Fruit fly (Drosophila melanogaster) whole organism, embryonic: ENCODE data around the gene CG14805.

ENCODE experiments used
- Aef1 ChIP-seq: fragments of 200-800 bp; sonication (Bioruptor generic); IDR thresholded peaks from 3 replicates; pipeline ENCODE4 v1.3.6; 2022; ENCODE audit warnings: missing biosample characterization, missing genetic modification characterization
- Atf3 ChIP-seq: fragments of 200-800 bp; sonication (Bioruptor generic); optimal IDR thresholded peaks from 3 replicates; lab custom pipeline; 2016; ENCODE audit warnings: missing biosample characterization, missing genetic modification characterization
- BEAF-32 ChIP-seq: fragments of 200-800 bp; sonication (Bioruptor generic); optimal IDR thresholded peaks from 3 replicates; lab custom pipeline; 2017; ENCODE audit warnings: missing biosample characterization, missing genetic modification characterization, mild to moderate bottlenecking, moderate library complexity, missing genetic modification reagents
- Bgb ChIP-seq: fragments of 200-800 bp; sonication (Bioruptor generic); IDR thresholded peaks from 2 replicates; pipeline ENCODE4 v1.3.6; 2022; ENCODE audit warnings: missing biosample characterization, missing genetic modification characterization; ENCODE audit not compliant: partially characterized antibody
- CG10267 ChIP-seq: fragments of 200-800 bp; sonication (Bioruptor generic); optimal IDR thresholded peaks from 2 replicates; lab custom pipeline; 2018; ENCODE audit warnings: missing biosample characterization, mild to moderate bottlenecking, missing genetic modification characterization, moderate library complexity
- CG13287 ChIP-seq: fragments of 200-800 bp; sonication (Bioruptor generic); IDR thresholded peaks from 2 replicates; pipeline ENCODE4 v1.3.6; 2022; ENCODE audit warnings: missing biosample characterization, missing genetic modification characterization; ENCODE audit not compliant: partially characterized antibody
- CG15011 ChIP-seq: fragments of 200-800 bp; sonication (Bioruptor generic); optimal IDR thresholded peaks from 3 replicates; lab custom pipeline; 2018; ENCODE audit warnings: missing biosample characterization, mild to moderate bottlenecking, missing genetic modification characterization
- CG18011 ChIP-seq: fragments of 200-800 bp; sonication (Bioruptor generic); optimal IDR thresholded peaks from 2 replicates; lab custom pipeline; 2017; ENCODE audit warnings: missing biosample characterization, missing genetic modification characterization, mild to moderate bottlenecking, moderate library complexity, missing genotype
- CG31388 ChIP-seq: fragments of 200-800 bp; sonication (Bioruptor generic); optimal IDR thresholded peaks from 2 replicates; lab custom pipeline; 2016; ENCODE audit warnings: missing biosample characterization, missing genetic modification characterization
- CG4617 ChIP-seq: fragments of 200-800 bp; sonication (Bioruptor generic); optimal IDR thresholded peaks from 3 replicates; lab custom pipeline; 2016; ENCODE audit warnings: missing biosample characterization, missing genetic modification characterization, borderline replicate concordance
- CG6791 ChIP-seq: fragments of 200-800 bp; sonication (Bioruptor generic); IDR thresholded peaks from 3 replicates; pipeline ENCODE4 v1.3.6; 2022; ENCODE audit warnings: missing biosample characterization, missing genetic modification characterization; ENCODE audit not compliant: partially characterized antibody
- CG9797 ChIP-seq: fragments of 200-800 bp; sonication (Bioruptor generic); optimal IDR thresholded peaks from 3 replicates; lab custom pipeline; 2018; ENCODE audit warnings: missing biosample characterization, mild to moderate bottlenecking, missing genetic modification characterization
- Camta ChIP-seq: fragments of 200-800 bp; sonication (Bioruptor generic); optimal IDR thresholded peaks from 2 replicates; lab custom pipeline; 2016; ENCODE audit warnings: missing biosample characterization, missing genetic modification characterization
- Dbx ChIP-seq: fragments of 200-800 bp; sonication (Bioruptor generic); IDR thresholded peaks from 3 replicates; pipeline ENCODE4 v1.3.6; 2022; ENCODE audit warnings: missing biosample characterization, missing genetic modification characterization
- Deaf1 ChIP-seq: fragments of 200-800 bp; optimal IDR thresholded peaks from 3 replicates; lab custom pipeline; 2019; ENCODE audit warnings: missing biosample characterization, mild to moderate bottlenecking, missing genetic modification characterization, moderate library complexity
- Dll ChIP-seq: fragments of 200-800 bp; sonication (Bioruptor generic); IDR thresholded peaks from 4 replicates; pipeline ENCODE4 v1.3.6; 2022; ENCODE audit warnings: missing biosample characterization, missing genetic modification characterization; ENCODE audit not compliant: partially characterized antibody
- Dref ChIP-seq: fragments of 200-800 bp; sonication (Bioruptor generic); IDR thresholded peaks from 2 replicates; pipeline ENCODE4 v1.3.6; 2022; ENCODE audit warnings: missing biosample characterization, missing genetic modification characterization
- E2f2 ChIP-seq: fragments of 200-800 bp; sonication (Bioruptor generic); IDR thresholded peaks from 2 replicates; pipeline ENCODE4 v1.3.6; 2022; ENCODE audit warnings: missing biosample characterization, missing genetic modification characterization
- Ets65A ChIP-seq: fragments of 200-800 bp; sonication (Bioruptor generic); peaks from one replicate; lab custom pipeline; 2016; ENCODE audit warnings: missing biosample characterization, missing genetic modification characterization
- Kr ChIP-seq: fragments of 200-800 bp; sonication (Bioruptor generic); optimal IDR thresholded peaks from 2 replicates; lab custom pipeline; 2017; ENCODE audit warnings: missing biosample characterization, mild to moderate bottlenecking, missing genetic modification characterization
- Lhr ChIP-seq: fragments of 200-800 bp; sonication (Bioruptor generic); optimal IDR thresholded peaks from 3 replicates; lab custom pipeline; 2017; ENCODE audit warnings: mild to moderate bottlenecking, missing biosample characterization, missing genetic modification reagents, missing genetic modification characterization
- MBD-R2 ChIP-seq: fragments of 200-800 bp; sonication (Bioruptor generic); IDR thresholded peaks from 2 replicates; pipeline ENCODE4 v1.3.6; 2022; ENCODE audit warnings: missing biosample characterization, missing genetic modification characterization
- MESR4 ChIP-seq: fragments of 200-800 bp; sonication (Bioruptor generic); optimal IDR thresholded peaks from 2 replicates; lab custom pipeline; 2018; ENCODE audit warnings: missing biosample characterization, mild to moderate bottlenecking, missing genetic modification characterization, moderate library complexity
- Med ChIP-seq: fragments of 200-800 bp; sonication (Bioruptor generic); peaks from one replicate; lab custom pipeline; 2016; ENCODE audit warnings: missing biosample characterization, missing genetic modification characterization, mild to moderate bottlenecking, inconsistent platforms, moderate library complexity
- Myb ChIP-seq: fragments of 200-800 bp; sonication (Bioruptor generic); optimal IDR thresholded peaks from 2 replicates; lab custom pipeline; 2016; ENCODE audit warnings: missing biosample characterization, missing genetic modification characterization
- NFAT ChIP-seq: fragments of 200-800 bp; sonication (Bioruptor generic); IDR thresholded peaks from 2 replicates; pipeline ENCODE4 v1.3.6; 2022; ENCODE audit warnings: missing biosample characterization, missing genetic modification characterization
- Oli ChIP-seq: fragments of 200-800 bp; sonication (Bioruptor generic); optimal IDR thresholded peaks from 2 replicates; lab custom pipeline; 2018; ENCODE audit warnings: missing biosample characterization, mild to moderate bottlenecking, missing genetic modification characterization, moderate library complexity
- Rfx ChIP-seq: fragments of 200-800 bp; sonication (Bioruptor generic); IDR thresholded peaks from 2 replicates; pipeline ENCODE4 v1.3.6; 2022; ENCODE audit warnings: missing biosample characterization, missing genetic modification characterization
- Sry-δ ChIP-seq: fragments of 200-800 bp; sonication (Bioruptor generic); optimal IDR thresholded peaks from 2 replicates; lab custom pipeline; 2016; ENCODE audit warnings: missing biosample characterization, missing genetic modification characterization
- Xbp1 ChIP-seq: fragments of 200-800 bp; sonication (Bioruptor generic); optimal IDR thresholded peaks from 3 replicates; lab custom pipeline; 2016; ENCODE audit warnings: missing biosample characterization, mild to moderate bottlenecking, missing genetic modification characterization
- ase ChIP-seq: fragments of 200-800 bp; sonication (Bioruptor generic); IDR thresholded peaks from 3 replicates; pipeline ENCODE4 v1.3.6; 2022; ENCODE audit warnings: missing biosample characterization, missing genetic modification characterization
- dpn ChIP-seq, 2 experiments: fragments of 200-800 bp; sonication (Bioruptor generic); optimal IDR thresholded peaks; 3 replicates each; lab custom pipeline; 2016; ENCODE audit warnings: missing biosample characterization in 2 of 2, missing genetic modification characterization in 2 of 2
- fd3F ChIP-seq: fragments of 200-800 bp; sonication (Bioruptor generic); optimal IDR thresholded peaks from 2 replicates; lab custom pipeline; 2018; ENCODE audit warnings: missing biosample characterization, mild to moderate bottlenecking, missing genetic modification characterization, moderate library complexity
- fu2 ChIP-seq: fragments of 200-800 bp; sonication (Bioruptor generic); optimal IDR thresholded peaks from 2 replicates; lab custom pipeline; 2016; ENCODE audit warnings: missing biosample characterization, missing genetic modification characterization
- gfzf ChIP-seq: fragments of 200-800 bp; sonication (Bioruptor generic); optimal IDR thresholded peaks from 2 replicates; lab custom pipeline; 2016; ENCODE audit warnings: missing biosample characterization, mild to moderate bottlenecking, missing genetic modification characterization, moderate library complexity
- gro ChIP-seq: fragments of 200-800 bp; sonication (Bioruptor generic); optimal IDR thresholded peaks from 2 replicates; lab custom pipeline; 2016; ENCODE audit warnings: missing biosample characterization, missing genetic modification characterization
- h ChIP-seq: fragments of >200 bp; optimal IDR thresholded peaks from 2 replicates; lab custom pipeline; 2017
- hb ChIP-seq: fragments of 200-800 bp; sonication (Bioruptor generic); IDR thresholded peaks from 3 replicates; pipeline ENCODE4 v1.3.6; 2022; ENCODE audit warnings: missing biosample characterization, missing genetic modification characterization; ENCODE audit not compliant: partially characterized antibody
- hbn ChIP-seq: fragments of 200-800 bp; sonication (Bioruptor generic); IDR thresholded peaks from 2 replicates; pipeline ENCODE4 v1.3.6; 2022; ENCODE audit warnings: missing biosample characterization, missing genetic modification characterization; ENCODE audit not compliant: partially characterized antibody
- klu ChIP-seq: fragments of 200-800 bp; sonication (Bioruptor generic); IDR thresholded peaks from 2 replicates; pipeline ENCODE4 v1.3.6; 2022; ENCODE audit warnings: missing biosample characterization, missing genetic modification characterization
- mam ChIP-seq: fragments of 200-800 bp; sonication (Bioruptor generic); optimal IDR thresholded peaks from 3 replicates; lab custom pipeline; 2016; ENCODE audit warnings: missing biosample characterization, missing genetic modification characterization
- pros ChIP-seq: fragments of 200-800 bp; sonication (Bioruptor generic); optimal IDR thresholded peaks from 3 replicates; lab custom pipeline; 2019; ENCODE audit warnings: missing biosample characterization, mild to moderate bottlenecking, missing genetic modification characterization, moderate library complexity
- shn ChIP-seq: fragments of 200-800 bp; sonication (Bioruptor generic); optimal IDR thresholded peaks from 3 replicates; lab custom pipeline; 2016; ENCODE audit warnings: missing biosample characterization, missing genetic modification characterization
- sqz ChIP-seq: fragments of 200-800 bp; sonication (Bioruptor generic); optimal IDR thresholded peaks from 3 replicates; lab custom pipeline; 2018; ENCODE audit warnings: missing biosample characterization, mild to moderate bottlenecking, missing genetic modification characterization
- stwl ChIP-seq: fragments of 200-800 bp; sonication (Bioruptor generic); optimal IDR thresholded peaks from 3 replicates; lab custom pipeline; 2018; ENCODE audit warnings: missing biosample characterization, mild to moderate bottlenecking, missing genetic modification characterization, moderate library complexity
- tup ChIP-seq: fragments of 200-800 bp; sonication (Bioruptor generic); optimal IDR thresholded peaks from 2 replicates; lab custom pipeline; 2016; ENCODE audit warnings: missing biosample characterization, mild to moderate bottlenecking, missing genetic modification characterization, moderate library complexity
- unc-4 ChIP-seq: fragments of 200-800 bp; sonication (Bioruptor generic); IDR thresholded peaks from 2 replicates; pipeline ENCODE4 v1.3.6; 2022; ENCODE audit warnings: missing biosample characterization, missing genetic modification characterization; ENCODE audit not compliant: partially characterized antibody
- unpg ChIP-seq: fragments of 200-800 bp; sonication (Bioruptor generic); optimal IDR thresholded peaks from 3 replicates; lab custom pipeline; 2018; ENCODE audit warnings: missing biosample characterization, mild to moderate bottlenecking, missing genetic modification characterization, moderate library complexity
- zen2 ChIP-seq: fragments of 200-800 bp; sonication (Bioruptor generic); IDR thresholded peaks from 3 replicates; pipeline ENCODE4 v1.3.6; 2022; ENCODE audit warnings: missing biosample characterization, missing genetic modification characterization; ENCODE audit not compliant: partially characterized antibody

Gene CG14805

DNA sequence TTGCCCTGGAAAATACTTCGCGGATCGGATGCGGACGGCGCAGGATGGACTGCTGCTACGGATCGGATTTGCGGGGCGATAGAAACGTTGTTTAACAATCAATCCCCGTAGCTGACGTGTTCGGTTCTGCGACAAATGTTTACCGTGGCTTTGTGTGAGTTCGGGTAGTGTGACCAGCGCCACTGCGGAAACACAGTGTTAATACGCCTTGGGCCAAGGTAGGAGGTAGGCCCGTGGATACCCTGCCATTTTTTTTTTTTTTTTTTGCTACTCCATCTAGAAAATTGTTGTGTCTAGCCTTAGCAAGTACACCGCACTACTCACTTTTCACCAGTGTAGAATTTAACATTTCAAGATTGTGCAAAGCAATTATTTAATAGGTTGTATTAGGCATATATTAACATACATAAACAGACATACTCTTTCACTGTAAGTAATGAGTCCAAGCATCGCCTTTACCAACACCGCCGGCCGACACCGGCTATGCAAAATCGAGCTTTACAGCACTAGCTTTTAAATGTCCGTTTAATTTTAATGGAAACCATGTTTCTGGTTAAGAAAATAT is 15.4 kb upstream of the CG14805 start, which contains the start of gene deltaCOP (continued):
- TF ChIP-seq hb (no peak), shn (peak; percentile 94), Xbp1 (GFP tag; lab: Kevin White, UChicago) (peak; percentile 93), CG18011 (GFP tag; lab: Kevin White, UChicago) (peak; percentile 55), CG9797 (peak; percentile 77), Atf3 (peak; percentile 86), NFAT (GFP tag; lab: Robert Waterston, UW) (peak; percentile 63), fd3F (GFP tag; lab: Kevin White, UChicago) (peak; percentile 62), Dbx (GFP tag; lab: Robert Waterston, UW) (peak; percentile 88), ase (peak; percentile 74; the same call in 2 of the 3 replicates), dpn (GFP tag; optimal IDR thresholded peaks at IDR 0.05; lab: Kevin White, UChicago) (peak; percentile 90 to 94)
- TF ChIP-seq, all 482 proteins: peak for 359

- TF ChIP-seq Rfx (no peak), CG10267 (tag; lab: Kevin White, UChicago) (peak; percentile 24), gro (GFP tag; lab: Kevin White, UChicago) (no peak), hbn (GFP tag; lab: Robert Waterston, UW) (peak; percentile 29; the same call in 1 of the 2 replicates), pros (no peak), Myb (GFP tag; lab: Kevin White, UChicago) (no peak), Camta (GFP tag; lab: Kevin White, UChicago) (no peak), unpg (GFP tag; lab: Kevin White, UChicago) (no peak), Oli (no peak), E2f2 (GFP tag; lab: Robert Waterston, UW) (peak; percentile 78), zen2 (GFP tag; lab: Robert Waterston, UW) (0 out of 3 replicates have a peak, but pooled peaks have one; percentile 22), klu (GFP tag; lab: Robert Waterston, UW) (no peak), Bgb (GFP tag; lab: Robert Waterston, UW) (peak; percentile 25; the same call in 1 of the 2 replicates), gfzf (GFP tag; lab: Kevin White, UChicago) (peak; percentile 3), Med (peak; percentile 8), unc-4 (GFP tag; lab: Robert Waterston, UW) (peak; percentile 50; the same call in 1 of the 2 replicates), CG4617 (peak; percentile 17), Dll (0 out of 4 replicates have a peak, but pooled peaks have one; percentile 51), Ets65A (GFP tag; lab: Kevin White, UChicago) (no peak), MBD-R2 (GFP tag; lab: Robert Waterston, UW) (peak; percentile 66), tup (GFP tag; lab: Kevin White, UChicago) (no peak), stwl (peak; percentile 12), BEAF-32 (GFP tag; lab: Kevin White, UChicago) (peak; percentile 23), CG13287 (GFP tag; lab: Robert Waterston, UW) (peak; percentile 55; the same call in 1 of the 2 replicates), Dref (GFP tag; lab: Robert Waterston, UW) (peak; percentile 75), Kr (GFP tag; lab: Kevin White, UChicago) (no peak), Lhr (GFP tag; lab: Kevin White, UChicago) (no peak), CG31388 (GFP tag; lab: Kevin White, UChicago) (no peak), CG15011 (no peak), sqz (GFP tag; lab: Kevin White, UChicago) (no peak), MESR4 (GFP tag; lab: Kevin White, UChicago) (peak; percentile 58), CG6791 (GFP tag; lab: Robert Waterston, UW) (peak; percentile 46; the same call in 1 of the 3 replicates), fu2 (GFP tag; lab: Kevin White, UChicago) (no peak), mam (GFP tag; lab: Kevin White, UChicago) (no peak), Aef1 (GFP tag; lab: Robert Waterston, UW) (no peak), h (no peak), Sry-δ (GFP tag; lab: Kevin White, UChicago) (peak; percentile 30), Deaf1 (tag; lab: Kevin White, UChicago) (no peak)
Measured at dm6 chrX:1865673-1866072, 11.4 kb upstream of the CG14805 start, which contains the start of the genes Gcna and MED18. Gene Gcna (minus strand): TSS chrX:1865835. Gene MED18 (plus strand): TSS chrX:1865909.
